Worm (Caenorhabditis elegans) whole organism, young adult: ENCODE results near the gene clec-88.

Experiments
- B0019.2 ChIP-seq: fragments of 200-800 bp; sonication (Bioruptor generic); conservative IDR thresholded peaks from 2 replicates; pipeline ENCODE4 v1.3.6; 2022; ENCODE audit warnings: missing genetic modification reagents, missing genetic modification characterization, missing compliant biosample characterization
- T07F8.4 ChIP-seq: sonication (generic microtip); optimal IDR thresholded peaks from 2 replicates; lab custom pipeline; 2016; ENCODE audit warnings: mild to moderate bottlenecking, missing genetic modification characterization, moderate library complexity, missing compliant biosample characterization
- athp-1 ChIP-seq: sonication (generic microtip); optimal IDR thresholded peaks from 2 replicates; lab custom pipeline; 2017; ENCODE audit warnings: mild to moderate bottlenecking, missing genetic modification characterization, missing compliant biosample characterization
- hmg-1.2 ChIP-seq: fragments of 200-800 bp; sonication (Bioruptor generic); IDR thresholded peaks from 2 replicates; pipeline ENCODE4 v1.3.6; 2022; ENCODE audit warnings: missing genetic modification reagents, missing genetic modification characterization, missing compliant biosample characterization
- madf-3 ChIP-seq: fragments of 200-800 bp; sonication (Bioruptor generic); IDR thresholded peaks from 2 replicates; pipeline ENCODE4 v1.3.6; 2022; ENCODE audit warnings: missing genetic modification reagents, missing genetic modification characterization, missing compliant biosample characterization
- mcd-1 ChIP-seq: fragments of 200-800 bp; sonication (Bioruptor generic); IDR thresholded peaks from 2 replicates; pipeline ENCODE4 v1.3.6; 2022; ENCODE audit warnings: missing genetic modification reagents, missing genetic modification characterization, missing compliant biosample characterization
- pha-4 ChIP-seq: fragments of 150-350 bp; sonication (generic microtip); optimal IDR thresholded peaks from 2 replicates; lab custom pipeline; 2014; ENCODE audit warnings: missing biosample characterization, missing genetic modification reagents, missing genetic modification characterization
- rec-8 ChIP-seq, 2 experiments: sonication (generic microtip); optimal IDR thresholded peaks; 2 replicates each; lab custom pipeline; 2016; ENCODE audit warnings: mild to moderate bottlenecking in 2 of 2, missing genetic modification characterization in 2 of 2, missing genetic modification reagents in 2 of 2, missing genotype in 2 of 2, missing biosample characterization in 1 of 2, missing compliant biosample characterization in 1 of 2, moderate library complexity in 1 of 2
- snpc-1.1 ChIP-seq: sonication (generic microtip); optimal IDR thresholded peaks from 2 replicates; lab custom pipeline; 2017; ENCODE audit warnings: missing genetic modification characterization, mild to moderate bottlenecking, missing compliant biosample characterization, antibody characterized with exemption, moderate library complexity, missing genotype, missing genetic modification reagents; ENCODE audit not compliant: insufficient read depth

ce11 chrII:6339511-6339910 lies 26.0 kb upstream of the clec-88 start:
- TF ChIP-seq snpc-1.1 (tag; lab: Kevin White, UChicago) (no peak), madf-3 (GFP tag; lab: Robert Waterston, UW) (no peak), athp-1 (tag; lab: Kevin White, UChicago) (no peak), pha-4 (no peak), rec-8 (tag; optimal IDR thresholded peaks at IDR 0.05; lab: Kevin White, UChicago) (no peak), mcd-1 (GFP tag; lab: Robert Waterston, UW) (no peak), hmg-1.2 (GFP tag; lab: Robert Waterston, UW) (no peak), B0019.2 (GFP tag; lab: Robert Waterston, UW) (no peak), T07F8.4 (no peak)
